Worm (Caenorhabditis elegans) whole organism, early embryonic: ENCODE results near the gene rund-1.

Source experiments
- F13C5.2 ChIP-seq: sonication (generic microtip); optimal IDR thresholded peaks from 2 replicates; lab custom pipeline; 2017; ENCODE audit warnings: mild to moderate bottlenecking, missing genetic modification characterization, inconsistent platforms, missing compliant biosample characterization
- ama-1 ChIP-seq: fragments of 150-350 bp; optimal IDR thresholded peaks from 2 replicates; lab custom pipeline; 2014
- ceh-13 ChIP-seq: fragments of 200-800 bp; sonication (Bioruptor generic); optimal IDR thresholded peaks from 2 replicates; lab custom pipeline; 2018; ENCODE audit warnings: mild to moderate bottlenecking, missing genetic modification characterization, missing compliant biosample characterization
- ceh-36 ChIP-seq: sonication (generic microtip); optimal IDR thresholded peaks from 2 replicates; lab custom pipeline; 2016; ENCODE audit warnings: missing genetic modification characterization, inconsistent platforms, missing compliant biosample characterization
- ets-7 ChIP-seq: sonication (generic microtip); optimal IDR thresholded peaks from 2 replicates; lab custom pipeline; 2016; ENCODE audit warnings: missing genotype, missing genetic modification characterization, missing compliant biosample characterization
- flt-1 ChIP-seq: fragments of 200-800 bp; sonication (Bioruptor generic); IDR thresholded peaks from 2 replicates; pipeline ENCODE4 v1.3.6; 2022; ENCODE audit warnings: missing genetic modification characterization, missing compliant biosample characterization
- hmbx-1 ChIP-seq: sonication (generic microtip); optimal IDR thresholded peaks from 2 replicates; lab custom pipeline; 2016; ENCODE audit warnings: mild to moderate bottlenecking, missing genetic modification characterization, missing compliant biosample characterization
- hmg-4 ChIP-seq: fragments of 200-800 bp; sonication (Bioruptor generic); optimal IDR thresholded peaks from 2 replicates; lab custom pipeline; 2018; ENCODE audit warnings: mild to moderate bottlenecking, missing genetic modification characterization, missing compliant biosample characterization
- pes-1 ChIP-seq: fragments of 200-800 bp; sonication (Bioruptor generic); IDR thresholded peaks from 2 replicates; pipeline ENCODE4 v1.3.6; 2022; ENCODE audit warnings: missing genetic modification reagents, missing genetic modification characterization, missing compliant biosample characterization
- sea-1 ChIP-seq: fragments of 200-800 bp; sonication (Bioruptor generic); conservative IDR thresholded peaks from 2 replicates; pipeline ENCODE4 v1.3.6; 2022; ENCODE audit warnings: missing genetic modification characterization, missing compliant biosample characterization
- tbx-11 ChIP-seq: fragments of 200-800 bp; sonication (Bioruptor generic); IDR thresholded peaks from 2 replicates; pipeline ENCODE4 v1.3.6; 2022; ENCODE audit warnings: missing genetic modification characterization, missing compliant biosample characterization
- tra-4 ChIP-seq: sonication (generic microtip); optimal IDR thresholded peaks from 2 replicates; lab custom pipeline; 2017; ENCODE audit warnings: missing genetic modification characterization, missing compliant biosample characterization

DNA sequence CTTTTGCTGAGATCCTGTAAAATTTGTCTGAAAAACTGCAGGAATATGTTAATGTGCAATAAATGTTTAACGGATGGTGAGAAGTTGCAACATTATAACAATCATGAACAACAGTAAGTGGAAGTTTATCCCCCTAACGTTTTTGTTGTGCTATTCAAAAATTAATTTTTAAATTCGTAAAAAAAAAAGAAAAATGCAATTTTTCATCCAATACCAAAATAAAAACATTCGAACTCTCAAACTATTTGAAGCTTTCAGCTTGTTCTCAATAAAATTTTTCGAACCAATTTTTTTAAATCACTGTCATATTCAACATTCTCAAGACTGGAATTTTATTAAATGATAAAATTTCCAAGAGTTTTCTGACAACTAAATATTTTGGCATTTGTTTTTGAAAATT, 30.0 kb upstream of the rund-1 start, which contains the start of gene ncam-1:
- TF ChIP-seq tra-4 (tag; lab: Kevin White, UChicago) (no peak), pes-1 (no peak), tbx-11 (GFP tag; lab: Robert Waterston, UW) (no peak), flt-1 (no peak), hmg-4 (no peak), ets-7 (tag; lab: Kevin White, UChicago) (no peak), ama-1 (lab: Kevin White, UChicago) (no peak), ceh-36 (tag; lab: Kevin White, UChicago) (no peak), ceh-13 (GFP tag; lab: Kevin White, UChicago) (no peak), F13C5.2 (tag; lab: Kevin White, UChicago) (no peak), sea-1 (GFP tag; lab: Robert Waterston, UW) (no peak), hmbx-1 (tag; lab: Kevin White, UChicago) (no peak)
